Worm (Caenorhabditis elegans): Measurements from ENCODE around the gene sma-2.

The sma-2 gene

ce11 chrIII:8779912-8780311 lies 30.4 kb downstream of the sma-2 start, which contains the start of gene K02D10.4:
TSS of gene K02D10.4 (minus strand) at chrIII:8780012.
- no peak for TF ChIP-seq flt-1 (GFP tag; IDR thresholded peaks at IDR 0.05)
- no peak for TF ChIP-seq ceh-36 (tag; optimal IDR thresholded peaks at IDR 0.05)
- no peak for TF ChIP-seq ceh-13 (GFP tag; optimal IDR thresholded peaks at IDR 0.05)

ce11 chrIII:8780473-8780872 lies 31.0 kb downstream of the sma-2 start:
- no peak for TF ChIP-seq ets-7 (tag; optimal IDR thresholded peaks at IDR 0.05)

ce11 chrIII:8782080-8782479 lies 32.6 kb downstream of the sma-2 start:
- no peak for TF ChIP-seq ceh-13 (GFP tag; optimal IDR thresholded peaks at IDR 0.05)
- TF ChIP-seq sea-1 (GFP tag; conservative IDR thresholded peaks at IDR 0.05): no peak
- no peak for TF ChIP-seq ets-7 (tag; optimal IDR thresholded peaks at IDR 0.05)
- no peak for TF ChIP-seq hmg-4 (GFP tag; optimal IDR thresholded peaks at IDR 0.05)
- TF ChIP-seq scrt-1 (GFP tag; IDR thresholded peaks at IDR 0.05): no peak
- TF ChIP-seq aly-1 (tag; optimal IDR thresholded peaks at IDR 0.05): no peak
- no peak for TF ChIP-seq tra-4 (tag; optimal IDR thresholded peaks at IDR 0.05)
- no peak for TF ChIP-seq tbx-37 (GFP tag; conservative IDR thresholded peaks at IDR 0.05)
- TF ChIP-seq F13C5.2 (tag; optimal IDR thresholded peaks at IDR 0.05): no peak

- TF ChIP-seq sea-1 (GFP tag; conservative IDR thresholded peaks at IDR 0.05) (no peak), scrt-1 (GFP tag; IDR thresholded peaks at IDR 0.05) (no peak), ceh-36 (tag; optimal IDR thresholded peaks at IDR 0.05) (no peak), flt-1 (GFP tag; IDR thresholded peaks at IDR 0.05) (no peak), hnd-1 (tag; optimal IDR thresholded peaks at IDR 0.05) (no peak)
These were observed 33.3 kb downstream of the sma-2 start for ce11 chrIII:8782744-8783143.

- TF ChIP-seq hnd-1 (tag; optimal IDR thresholded peaks at IDR 0.05) (no peak), hmbx-1 (tag; optimal IDR thresholded peaks at IDR 0.05) (no peak), F13C5.2 (tag; optimal IDR thresholded peaks at IDR 0.05) (no peak), ets-7 (tag; optimal IDR thresholded peaks at IDR 0.05) (no peak), ceh-13 (GFP tag; optimal IDR thresholded peaks at IDR 0.05) (no peak), tbx-11 (GFP tag; IDR thresholded peaks at IDR 0.05) (no peak), sea-1 (GFP tag; conservative IDR thresholded peaks at IDR 0.05) (no peak), aly-1 (tag; optimal IDR thresholded peaks at IDR 0.05) (no peak), flt-1 (GFP tag; IDR thresholded peaks at IDR 0.05) (no peak), ceh-36 (tag; optimal IDR thresholded peaks at IDR 0.05) (no peak), ama-1 (optimal IDR thresholded peaks at IDR 0.05) (no peak), pes-1 (GFP tag; IDR thresholded peaks at IDR 0.05) (no peak), hmg-4 (GFP tag; optimal IDR thresholded peaks at IDR 0.05) (no peak), tbx-37 (GFP tag; conservative IDR thresholded peaks at IDR 0.05) (no peak), B0310.2 (tag; optimal IDR thresholded peaks at IDR 0.05) (no peak), tra-4 (tag; optimal IDR thresholded peaks at IDR 0.05) (no peak), scrt-1 (GFP tag; IDR thresholded peaks at IDR 0.05) (no peak)
These were observed 35.0 kb downstream of the sma-2 start for ce11 chrIII:8784500-8784899.

ce11 chrIII:8785426-8785825 lies 35.9 kb downstream of the sma-2 start:
- TF ChIP-seq tbx-11 (GFP tag; IDR thresholded peaks at IDR 0.05): no peak
- TF ChIP-seq hmbx-1 (tag; optimal IDR thresholded peaks at IDR 0.05): no peak

- TF ChIP-seq hmbx-1 (tag; optimal IDR thresholded peaks at IDR 0.05): no peak
- TF ChIP-seq pes-1 (GFP tag; IDR thresholded peaks at IDR 0.05): no peak
- TF ChIP-seq ceh-36 (tag; optimal IDR thresholded peaks at IDR 0.05): no peak
- TF ChIP-seq scrt-1 (GFP tag; IDR thresholded peaks at IDR 0.05): no peak
These were observed 36.6 kb downstream of the sma-2 start, which contains the start of gene K02D10.8 for ce11 chrIII:8786077-8786476. TSS of gene K02D10.8 (plus strand) at chrIII:8786377.

- no peak for TF ChIP-seq tbx-37 (GFP tag; conservative IDR thresholded peaks at IDR 0.05)
- no peak for TF ChIP-seq pes-1 (GFP tag; IDR thresholded peaks at IDR 0.05)
- no peak for TF ChIP-seq sea-1 (GFP tag; conservative IDR thresholded peaks at IDR 0.05)
- TF ChIP-seq scrt-1 (GFP tag; IDR thresholded peaks at IDR 0.05): no peak
- TF ChIP-seq flt-1 (GFP tag; IDR thresholded peaks at IDR 0.05): no peak
- no peak for TF ChIP-seq ets-7 (tag; optimal IDR thresholded peaks at IDR 0.05)
- TF ChIP-seq hnd-1 (tag; optimal IDR thresholded peaks at IDR 0.05): no peak
- TF ChIP-seq hmbx-1 (tag; optimal IDR thresholded peaks at IDR 0.05): no peak
- TF ChIP-seq tbx-11 (GFP tag; IDR thresholded peaks at IDR 0.05): no peak
- TF ChIP-seq F13C5.2 (tag; optimal IDR thresholded peaks at IDR 0.05): no peak
- no peak for TF ChIP-seq ceh-13 (GFP tag; optimal IDR thresholded peaks at IDR 0.05)
- TF ChIP-seq B0310.2 (tag; optimal IDR thresholded peaks at IDR 0.05): no peak
- no peak for TF ChIP-seq aly-1 (tag; optimal IDR thresholded peaks at IDR 0.05)
- TF ChIP-seq tra-4 (tag; optimal IDR thresholded peaks at IDR 0.05): no peak
- no peak for TF ChIP-seq ceh-36 (tag; optimal IDR thresholded peaks at IDR 0.05)
These were observed 39.2 kb downstream of the sma-2 start for ce11 chrIII:8788690-8789089.

ce11 chrIII:8791235-8791634 lies 41.8 kb downstream of the sma-2 start, which contains the start of the genes zfp-1 and F54F2.14:
TSS of gene zfp-1 (plus strand) at chrIII:8791535.
TSS of gene F54F2.14 (plus strand) at chrIII:8791546.
- TF ChIP-seq ets-7 (tag; optimal IDR thresholded peaks at IDR 0.05) (no peak), hnd-1 (tag; optimal IDR thresholded peaks at IDR 0.05) (no peak), ceh-36 (tag; optimal IDR thresholded peaks at IDR 0.05) (no peak), ceh-13 (GFP tag; optimal IDR thresholded peaks at IDR 0.05) (no peak), flt-1 (GFP tag; IDR thresholded peaks at IDR 0.05) (no peak), hmbx-1 (tag; optimal IDR thresholded peaks at IDR 0.05) (no peak), F13C5.2 (tag; optimal IDR thresholded peaks at IDR 0.05) (no peak), tbx-37 (GFP tag; conservative IDR thresholded peaks at IDR 0.05) (no peak)
